Fruit fly (Drosophila melanogaster) whole organism, prepupa: ENCODE measurements around the gene Spn28Db.

Experiments used
- Blimp-1 ChIP-seq: fragments of 200-800 bp; sonication (Bioruptor generic); optimal IDR thresholded peaks from 3 replicates; lab custom pipeline; 2017; ENCODE audit warnings: missing biosample characterization, missing genetic modification characterization, mild to moderate bottlenecking, moderate library complexity, missing genetic modification reagents
- CG10631 ChIP-seq: fragments of 200-800 bp; sonication (Bioruptor generic); optimal IDR thresholded peaks from 2 replicates; lab custom pipeline; 2016; ENCODE audit warnings: missing biosample characterization, missing genetic modification characterization
- CG10669 ChIP-seq: fragments of 200-800 bp; sonication (Bioruptor generic); optimal IDR thresholded peaks from 3 replicates; lab custom pipeline; 2018; ENCODE audit warnings: missing biosample characterization, mild to moderate bottlenecking, missing genetic modification characterization, moderate library complexity
- CG11294 ChIP-seq: fragments of 200-800 bp; sonication (Bioruptor generic); IDR thresholded peaks from 2 replicates; pipeline ENCODE4 v1.3.6; 2022; ENCODE audit warnings: missing biosample characterization, missing genetic modification characterization
- CG11762 ChIP-seq: fragments of 200-800 bp; sonication (Bioruptor generic); optimal IDR thresholded peaks from 3 replicates; lab custom pipeline; 2016; ENCODE audit warnings: missing biosample characterization, missing genetic modification characterization; ENCODE audit not compliant: insufficient read depth
- CG15336 ChIP-seq: fragments of 200-800 bp; sonication (Bioruptor generic); IDR thresholded peaks from 2 replicates; pipeline ENCODE4 v1.3.6; 2022; ENCODE audit warnings: missing biosample characterization, missing genetic modification characterization
- CG16779 ChIP-seq: fragments of 200-800 bp; sonication (Bioruptor generic); optimal IDR thresholded peaks from 3 replicates; lab custom pipeline; 2017; ENCODE audit warnings: missing biosample characterization, mild to moderate bottlenecking, missing genetic modification characterization
- CG3032 ChIP-seq: fragments of 200-800 bp; optimal IDR thresholded peaks from 2 replicates; lab custom pipeline; 2019; ENCODE audit warnings: missing biosample characterization, mild to moderate bottlenecking, missing genetic modification characterization, moderate library complexity
- CG31627 ChIP-seq: fragments of 200-800 bp; sonication (Bioruptor generic); optimal IDR thresholded peaks from 3 replicates; lab custom pipeline; 2016; ENCODE audit warnings: missing biosample characterization, missing genetic modification characterization
- CG32006 ChIP-seq: fragments of 200-800 bp; sonication (Bioruptor generic); optimal IDR thresholded peaks from 3 replicates; lab custom pipeline; 2017; ENCODE audit warnings: missing biosample characterization, mild to moderate bottlenecking, missing genetic modification characterization
- CG6163 ChIP-seq: fragments of 200-800 bp; sonication (Bioruptor generic); IDR thresholded peaks from 3 replicates; pipeline ENCODE4 v1.3.6; 2022; ENCODE audit warnings: missing biosample characterization, missing genetic modification characterization
- CG6276 ChIP-seq: fragments of 200-800 bp; sonication (Bioruptor generic); optimal IDR thresholded peaks from 2 replicates; lab custom pipeline; 2017; ENCODE audit warnings: missing biosample characterization, mild to moderate bottlenecking, missing genetic modification characterization
- CG6792 ChIP-seq: fragments of 200-800 bp; sonication (Bioruptor generic); optimal IDR thresholded peaks from 3 replicates; lab custom pipeline; 2016; ENCODE audit warnings: missing biosample characterization, missing genetic modification characterization
- CG6808 ChIP-seq: fragments of 200-800 bp; sonication (Bioruptor generic); optimal IDR thresholded peaks from 3 replicates; lab custom pipeline; 2017; ENCODE audit warnings: missing biosample characterization, missing genetic modification characterization, mild to moderate bottlenecking, moderate library complexity, missing genetic modification reagents
- CG6854 ChIP-seq: fragments of 200-800 bp; sonication (Bioruptor generic); optimal IDR thresholded peaks from 2 replicates; lab custom pipeline; 2017; ENCODE audit warnings: missing biosample characterization, mild to moderate bottlenecking, missing genetic modification characterization
- CG7368 ChIP-seq: fragments of 200-800 bp; sonication (Bioruptor generic); optimal IDR thresholded peaks from 3 replicates; lab custom pipeline; 2016; ENCODE audit warnings: missing biosample characterization, missing genetic modification characterization
- CG8119 ChIP-seq: fragments of 200-800 bp; sonication (Bioruptor generic); IDR thresholded peaks from 3 replicates; pipeline ENCODE4 v1.3.6; 2022; ENCODE audit warnings: missing biosample characterization, missing genetic modification characterization
- CG8319 ChIP-seq: fragments of 200-800 bp; sonication (Bioruptor generic); optimal IDR thresholded peaks from 3 replicates; lab custom pipeline; 2016; ENCODE audit warnings: missing biosample characterization, missing genetic modification characterization
- CG8632 ChIP-seq: fragments of 200-800 bp; sonication (Bioruptor generic); optimal IDR thresholded peaks from 3 replicates; lab custom pipeline; 2016; ENCODE audit warnings: missing biosample characterization, missing genetic modification characterization
- Eip78C ChIP-seq: fragments of 200-800 bp; sonication (Bioruptor generic); peaks from one replicate; lab custom pipeline; 2016; ENCODE audit warnings: missing biosample characterization, missing genetic modification characterization
- Eip93F ChIP-seq: fragments of 200-800 bp; sonication (Bioruptor generic); optimal IDR thresholded peaks from 2 replicates; lab custom pipeline; 2016; ENCODE audit warnings: missing biosample characterization, mild to moderate bottlenecking, missing genetic modification characterization
- Ets21C ChIP-seq: fragments of 200-800 bp; sonication (Bioruptor generic); optimal IDR thresholded peaks from 3 replicates; lab custom pipeline; 2016; ENCODE audit warnings: missing biosample characterization, missing genetic modification characterization
- Ets96B ChIP-seq: fragments of 200-800 bp; optimal IDR thresholded peaks from 2 replicates; lab custom pipeline; 2019; ENCODE audit warnings: missing biosample characterization, mild to moderate bottlenecking, missing genetic modification characterization, moderate library complexity
- Hr38 ChIP-seq: sonication (Bioruptor generic); optimal IDR thresholded peaks from 2 replicates; lab custom pipeline; 2016; ENCODE audit warnings: missing biosample characterization, missing genetic modification characterization
- Hr4 ChIP-seq: fragments of 200-800 bp; sonication (Bioruptor generic); optimal IDR thresholded peaks from 3 replicates; lab custom pipeline; 2016; ENCODE audit warnings: missing biosample characterization, missing genetic modification characterization
- Lpt ChIP-seq: fragments of 200-800 bp; sonication (Bioruptor generic); optimal IDR thresholded peaks from 3 replicates; lab custom pipeline; 2016; ENCODE audit warnings: missing biosample characterization, missing genetic modification characterization
- Met ChIP-seq: fragments of 200-800 bp; sonication (Bioruptor generic); optimal IDR thresholded peaks from 3 replicates; lab custom pipeline; 2016; ENCODE audit warnings: missing biosample characterization, missing genetic modification characterization
- OdsH ChIP-seq: fragments of 200-800 bp; sonication (Bioruptor generic); optimal IDR thresholded peaks from 3 replicates; lab custom pipeline; 2016; ENCODE audit warnings: missing biosample characterization, missing genetic modification characterization
- Sox14 ChIP-seq: fragments of 200-800 bp; sonication (Bioruptor generic); optimal IDR thresholded peaks from 3 replicates; lab custom pipeline; 2016; ENCODE audit warnings: missing biosample characterization, missing genetic modification characterization
- Sox15 ChIP-seq: fragments of 200-800 bp; sonication (Bioruptor generic); optimal IDR thresholded peaks from 3 replicates; lab custom pipeline; 2016; ENCODE audit warnings: missing biosample characterization, missing genetic modification characterization
- cyc ChIP-seq: fragments of 200-800 bp; sonication (Bioruptor generic); optimal IDR thresholded peaks from 3 replicates; lab custom pipeline; 2016; ENCODE audit warnings: missing biosample characterization, missing genetic modification characterization
- dac ChIP-seq: fragments of 200-800 bp; sonication (Bioruptor generic); optimal IDR thresholded peaks from 2 replicates; lab custom pipeline; 2017; ENCODE audit warnings: missing biosample characterization, mild to moderate bottlenecking, missing genetic modification characterization
- dsx ChIP-seq: fragments of 200-800 bp; optimal IDR thresholded peaks from 3 replicates; lab custom pipeline; 2019; ENCODE audit warnings: missing biosample characterization, mild to moderate bottlenecking, missing genetic modification characterization, moderate library complexity; ENCODE audit not compliant: poor library complexity, severe bottlenecking
- eg ChIP-seq: fragments of 200-800 bp; sonication (Bioruptor generic); IDR thresholded peaks from 3 replicates; pipeline ENCODE4 v1.3.6; 2022; ENCODE audit warnings: missing biosample characterization, missing genetic modification characterization
- esn ChIP-seq: fragments of 200-800 bp; sonication (Bioruptor generic); optimal IDR thresholded peaks from 2 replicates; lab custom pipeline; 2016; ENCODE audit warnings: missing biosample characterization, mild to moderate bottlenecking, missing genetic modification characterization, moderate library complexity
- fd59A ChIP-seq: fragments of 200-800 bp; sonication (Bioruptor generic); optimal IDR thresholded peaks from 2 replicates; lab custom pipeline; 2017; ENCODE audit warnings: missing biosample characterization, mild to moderate bottlenecking, missing genetic modification characterization, missing genetic modification reagents
- fd85E ChIP-seq: fragments of 200-800 bp; sonication (Bioruptor generic); optimal IDR thresholded peaks from 3 replicates; lab custom pipeline; 2016; ENCODE audit warnings: missing biosample characterization, missing genetic modification characterization
- fkh ChIP-seq: fragments of 200-800 bp; sonication (Bioruptor generic); optimal IDR thresholded peaks from 3 replicates; lab custom pipeline; 2017; ENCODE audit warnings: missing biosample characterization, mild to moderate bottlenecking, missing genetic modification characterization, moderate library complexity
- pdm3 ChIP-seq: fragments of 200-800 bp; sonication (Bioruptor generic); optimal IDR thresholded peaks from 3 replicates; lab custom pipeline; 2016; ENCODE audit warnings: missing biosample characterization, missing genetic modification characterization
- salr ChIP-seq, 2 experiments: fragments of 200-800 bp; sonication (Bioruptor generic); optimal IDR thresholded peaks; 3 replicates each; lab custom pipeline; 2016 to 2018; ENCODE audit warnings: missing biosample characterization in 2 of 2, missing genetic modification characterization in 2 of 2, mild to moderate bottlenecking in 1 of 2
- spab ChIP-seq: fragments of 200-800 bp; sonication (Bioruptor generic); optimal IDR thresholded peaks from 2 replicates; lab custom pipeline; 2017; ENCODE audit warnings: missing biosample characterization, mild to moderate bottlenecking, missing genetic modification characterization, missing genetic modification reagents
- ss ChIP-seq, 2 experiments: fragments of 200-800 bp; sonication (Bioruptor generic); optimal IDR thresholded peaks; 2 replicates in 1 of 2; 3 replicates in 1 of 2; lab custom pipeline; 2017 to 2018; ENCODE audit warnings: mild to moderate bottlenecking in 2 of 2, missing biosample characterization in 2 of 2, missing genetic modification characterization in 2 of 2, moderate library complexity in 1 of 2
- svp ChIP-seq: fragments of 200-800 bp; sonication (Bioruptor generic); peaks from one replicate; lab custom pipeline; 2016; ENCODE audit warnings: missing biosample characterization, missing genetic modification characterization
- vri ChIP-seq: fragments of 200-800 bp; sonication (Bioruptor generic); optimal IDR thresholded peaks from 3 replicates; lab custom pipeline; 2016; ENCODE audit warnings: missing biosample characterization, mild to moderate bottlenecking, missing genetic modification characterization

Gene Spn28Db

DNA sequence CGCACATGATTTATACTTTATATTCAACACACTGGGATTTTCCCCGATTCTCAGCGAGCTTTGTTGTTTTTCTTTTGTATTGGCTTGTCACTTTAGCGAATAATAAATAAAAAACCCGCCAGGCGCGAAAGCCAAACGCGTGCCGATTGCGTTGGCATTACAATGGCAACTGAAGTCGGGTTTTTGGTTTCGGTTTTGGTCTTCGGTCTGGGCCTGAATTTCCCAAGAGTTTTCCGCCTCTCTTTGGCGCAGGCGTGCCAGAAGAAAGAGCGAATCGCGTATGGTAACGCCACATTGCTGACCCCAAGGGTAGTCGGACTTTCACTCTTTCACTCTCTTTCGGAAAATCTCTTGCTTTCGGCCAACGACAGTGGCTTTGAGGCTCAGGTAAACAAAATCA, 35.4 kb downstream of the Spn28Db start, which contains the start of gene CG14535:
Gene CG14535, minus strand, starts transcription at position 368 of the 400 bp plus-strand sequence.
- TF ChIP-seq Eip78C (GFP tag; lab: Kevin White, UChicago) = peak; percentile 11
- no peak for TF ChIP-seq CG31627 (GFP tag; lab: Kevin White, UChicago)
- no peak for TF ChIP-seq CG10669 (GFP tag; lab: Kevin White, UChicago)
- peak; percentile 56; the same call in 1 of the 2 replicates for TF ChIP-seq CG15336 (GFP tag; lab: Robert Waterston, UW)
- TF ChIP-seq CG6276 (GFP tag; lab: Kevin White, UChicago) = peak; percentile 39
- no peak for TF ChIP-seq CG3032 (tag; lab: Kevin White, UChicago)
- 0 out of 3 replicates have a peak, but pooled peaks have one; percentile 30 for TF ChIP-seq eg (GFP tag; lab: Robert Waterston, UW)
- no peak for TF ChIP-seq spab
- TF ChIP-seq fd59A (GFP tag; lab: Kevin White, UChicago) = no peak
- no peak for TF ChIP-seq fd85E (GFP tag; lab: Kevin White, UChicago)
- no peak for TF ChIP-seq CG6808 (GFP tag; lab: Kevin White, UChicago)
- no peak for TF ChIP-seq Eip93F (GFP tag; lab: Kevin White, UChicago)
- no peak for TF ChIP-seq CG6163 (GFP tag; lab: Robert Waterston, UW)

DNA sequence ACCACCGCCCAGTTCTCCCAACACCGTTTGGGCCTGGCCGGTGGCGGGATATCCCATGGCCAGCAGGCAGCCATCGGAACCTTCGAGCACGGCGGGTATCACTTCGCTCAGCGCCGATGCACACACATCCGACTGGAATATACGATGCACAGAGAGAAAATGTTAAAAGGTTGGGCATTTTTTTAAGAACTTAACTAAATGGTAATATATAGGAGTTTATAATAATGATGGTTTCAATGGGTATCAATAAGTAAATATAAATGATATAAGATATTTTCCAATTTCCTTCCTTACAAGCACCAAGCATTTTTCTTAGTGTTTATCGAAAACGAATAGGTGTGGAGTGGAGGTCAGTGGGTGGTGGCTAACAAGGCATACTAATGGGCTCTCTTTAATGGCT, 38.9 kb downstream of the Spn28Db start:
- TF ChIP-seq CG7368 (GFP tag; lab: Kevin White, UChicago) = no peak
- no peak for TF ChIP-seq Sox15 (GFP tag; lab: Kevin White, UChicago)
- no peak for TF ChIP-seq CG6276 (GFP tag; lab: Kevin White, UChicago)
- 0 out of 3 replicates have a peak, but pooled peaks have one; percentile 31 for TF ChIP-seq CG6163 (GFP tag; lab: Robert Waterston, UW)
- no peak for TF ChIP-seq dac (GFP tag; lab: Kevin White, UChicago)
- no peak for TF ChIP-seq Ets21C (GFP tag; lab: Kevin White, UChicago)
- TF ChIP-seq CG10631 (GFP tag; lab: Kevin White, UChicago) = peak; percentile 1
- peak; percentile 38 for TF ChIP-seq svp (GFP tag; lab: Kevin White, UChicago)
- TF ChIP-seq dsx (GFP tag; lab: Kevin White, UChicago) = no peak
- TF ChIP-seq CG10669 (GFP tag; lab: Kevin White, UChicago) = no peak
- TF ChIP-seq CG8632 (GFP tag; lab: Kevin White, UChicago) = no peak
- TF ChIP-seq CG15336 (GFP tag; lab: Robert Waterston, UW) = no peak
- peak; percentile 12 for TF ChIP-seq Ets96B (tag; lab: Kevin White, UChicago)
- no peak for TF ChIP-seq ss (GFP tag; optimal IDR thresholded peaks at IDR 0.05; lab: Kevin White, UChicago)
- no peak for TF ChIP-seq cyc (GFP tag; lab: Kevin White, UChicago)
- no peak for TF ChIP-seq fkh (GFP tag; lab: Kevin White, UChicago)
- no peak for TF ChIP-seq CG31627 (GFP tag; lab: Kevin White, UChicago)
- TF ChIP-seq CG11762 (GFP tag; lab: Kevin White, UChicago) = no peak
- TF ChIP-seq Eip93F (GFP tag; lab: Kevin White, UChicago) = no peak
- peak; percentile 5 for TF ChIP-seq Hr4 (GFP tag; lab: Kevin White, UChicago)
- no peak for TF ChIP-seq Met (GFP tag; lab: Kevin White, UChicago)
- 0 out of 3 replicates have a peak, but pooled peaks have one; percentile 28 for TF ChIP-seq CG8119 (GFP tag; lab: Robert Waterston, UW)
- TF ChIP-seq Lpt (GFP tag; lab: Kevin White, UChicago) = no peak
- TF ChIP-seq CG32006 = peak; percentile 19
- no peak for TF ChIP-seq vri (GFP tag; lab: Kevin White, UChicago)
- no peak for TF ChIP-seq CG6792 (GFP tag; lab: Kevin White, UChicago)
- no peak for TF ChIP-seq pdm3 (GFP tag; lab: Kevin White, UChicago)
- no peak for TF ChIP-seq CG6854 (GFP tag; lab: Kevin White, UChicago)
- no peak for TF ChIP-seq Blimp-1
- no peak for TF ChIP-seq eg (GFP tag; lab: Robert Waterston, UW)
- no peak for TF ChIP-seq OdsH
- no peak for TF ChIP-seq CG6808 (GFP tag; lab: Kevin White, UChicago)
- TF ChIP-seq fd59A (GFP tag; lab: Kevin White, UChicago) = no peak
- TF ChIP-seq Hr38 (GFP tag; lab: Kevin White, UChicago) = no peak
- no peak for TF ChIP-seq esn
- TF ChIP-seq Sox14 (GFP tag; lab: Kevin White, UChicago) = no peak
- TF ChIP-seq salr (GFP tag; optimal IDR thresholded peaks at IDR 0.05; lab: Kevin White, UChicago) = no peak
- no peak for TF ChIP-seq CG11294 (GFP tag; lab: Robert Waterston, UW)
- peak; percentile 45 for TF ChIP-seq Eip78C (GFP tag; lab: Kevin White, UChicago)
- TF ChIP-seq CG8319 (GFP tag; lab: Kevin White, UChicago) = no peak
- TF ChIP-seq CG16779 (tag; lab: Kevin White, UChicago) = no peak
- no peak for TF ChIP-seq fd85E (GFP tag; lab: Kevin White, UChicago)
